Fruit fly (Drosophila melanogaster) whole organism, pupa: ENCODE results near the gene CG43897.
A peak's percentile ranks its signal among the peaks of the same experiment; 100 is the strongest.

ENCODE experiments used
- CG10348 ChIP-seq: fragments of 200-800 bp; sonication (Bioruptor generic); IDR thresholded peaks from 2 replicates; pipeline ENCODE4 v1.3.6; 2022; ENCODE audit warnings: missing biosample characterization, missing genetic modification characterization
- CG12605 ChIP-seq: fragments of 200-800 bp; sonication (Bioruptor generic); IDR thresholded peaks from 2 replicates; pipeline ENCODE4 v1.3.6; 2022; ENCODE audit warnings: missing biosample characterization, missing genetic modification characterization
- CG13204 ChIP-seq: fragments of 200-800 bp; sonication (Bioruptor generic); optimal IDR thresholded peaks from 2 replicates; lab custom pipeline; 2018; ENCODE audit warnings: missing biosample characterization, mild to moderate bottlenecking, missing genetic modification characterization, moderate library complexity
- CG14655 ChIP-seq: fragments of 200-800 bp; sonication (Bioruptor generic); optimal IDR thresholded peaks from 3 replicates; lab custom pipeline; 2017; ENCODE audit warnings: mild to moderate bottlenecking, missing biosample characterization, missing genetic modification reagents, missing genetic modification characterization
- CG15710 ChIP-seq: fragments of 200-800 bp; sonication (Bioruptor generic); optimal IDR thresholded peaks from 2 replicates; lab custom pipeline; 2018; ENCODE audit warnings: missing biosample characterization, mild to moderate bottlenecking, missing genetic modification characterization, moderate library complexity
- CG17806 ChIP-seq: fragments of 200-800 bp; sonication (Bioruptor generic); optimal IDR thresholded peaks from 2 replicates; lab custom pipeline; 2018; ENCODE audit warnings: missing biosample characterization, mild to moderate bottlenecking, missing genetic modification characterization, moderate library complexity
- CG32121 ChIP-seq: fragments of 200-800 bp; sonication (Bioruptor generic); IDR thresholded peaks from 2 replicates; pipeline ENCODE4 v1.3.6; 2022; ENCODE audit warnings: missing biosample characterization, missing genetic modification characterization
- CG34367 ChIP-seq: fragments of 200-800 bp; sonication (Bioruptor generic); optimal IDR thresholded peaks from 2 replicates; lab custom pipeline; 2018; ENCODE audit warnings: missing biosample characterization, mild to moderate bottlenecking, missing genetic modification characterization
- CG4496 ChIP-seq: fragments of 200-800 bp; sonication (Bioruptor generic); IDR thresholded peaks from 3 replicates; pipeline ENCODE4 v1.3.6; 2022; ENCODE audit warnings: missing biosample characterization, missing genetic modification characterization
- CG8159 ChIP-seq: fragments of 200-800 bp; sonication (Bioruptor generic); optimal IDR thresholded peaks from 3 replicates; lab custom pipeline; 2018; ENCODE audit warnings: missing biosample characterization, mild to moderate bottlenecking, missing genetic modification characterization, moderate library complexity
- CG8301 ChIP-seq: fragments of 200-800 bp; sonication (Bioruptor generic); optimal IDR thresholded peaks from 2 replicates; lab custom pipeline; 2018; ENCODE audit warnings: missing biosample characterization, mild to moderate bottlenecking, missing genetic modification characterization
- CG9948 ChIP-seq: fragments of 200-800 bp; sonication (Bioruptor generic); optimal IDR thresholded peaks from 2 replicates; lab custom pipeline; 2018; ENCODE audit warnings: missing biosample characterization, mild to moderate bottlenecking, missing genetic modification characterization, moderate library complexity
- D1 ChIP-seq: fragments of 200-800 bp; sonication (Bioruptor generic); optimal IDR thresholded peaks from 2 replicates; lab custom pipeline; 2018; ENCODE audit warnings: missing biosample characterization, mild to moderate bottlenecking, missing genetic modification characterization, moderate library complexity
- EcR ChIP-seq: fragments of 200-800 bp; sonication (Bioruptor generic); optimal IDR thresholded peaks from 3 replicates; lab custom pipeline; 2019; ENCODE audit warnings: missing biosample characterization, missing genetic modification characterization, mild to moderate bottlenecking, moderate library complexity, missing genetic modification reagents
- Ets98B ChIP-seq: fragments of 200-800 bp; sonication (Bioruptor generic); IDR thresholded peaks from 2 replicates; pipeline ENCODE4 v1.3.6; 2022; ENCODE audit warnings: missing biosample characterization, missing genetic modification characterization
- Pif1A ChIP-seq: fragments of 200-800 bp; sonication (Bioruptor generic); optimal IDR thresholded peaks from 3 replicates; lab custom pipeline; 2016; ENCODE audit warnings: missing biosample characterization, missing genetic modification characterization
- Pif1B ChIP-seq: fragments of 200-800 bp; sonication (Bioruptor generic); optimal IDR thresholded peaks from 3 replicates; lab custom pipeline; 2016; ENCODE audit warnings: missing biosample characterization, missing genetic modification characterization
- Snoo ChIP-seq: fragments of 200-800 bp; sonication (Bioruptor generic); optimal IDR thresholded peaks from 3 replicates; lab custom pipeline; 2017; ENCODE audit warnings: missing biosample characterization, mild to moderate bottlenecking, missing genetic modification characterization, inconsistent platforms
- fd96Ca ChIP-seq: fragments of 200-800 bp; sonication (Bioruptor generic); IDR thresholded peaks from 3 replicates; pipeline ENCODE4 v1.3.6; 2022; ENCODE audit warnings: missing biosample characterization, missing genetic modification characterization
- gl ChIP-seq: fragments of 200-800 bp; sonication (Bioruptor generic); optimal IDR thresholded peaks from 2 replicates; lab custom pipeline; 2018; ENCODE audit warnings: missing biosample characterization, mild to moderate bottlenecking, missing genetic modification characterization
- rn ChIP-seq: fragments of 200-800 bp; sonication (Bioruptor generic); IDR thresholded peaks from 2 replicates; pipeline ENCODE4 v1.3.6; 2022; ENCODE audit warnings: missing biosample characterization, missing genetic modification characterization

The CG43897 gene

DNA sequence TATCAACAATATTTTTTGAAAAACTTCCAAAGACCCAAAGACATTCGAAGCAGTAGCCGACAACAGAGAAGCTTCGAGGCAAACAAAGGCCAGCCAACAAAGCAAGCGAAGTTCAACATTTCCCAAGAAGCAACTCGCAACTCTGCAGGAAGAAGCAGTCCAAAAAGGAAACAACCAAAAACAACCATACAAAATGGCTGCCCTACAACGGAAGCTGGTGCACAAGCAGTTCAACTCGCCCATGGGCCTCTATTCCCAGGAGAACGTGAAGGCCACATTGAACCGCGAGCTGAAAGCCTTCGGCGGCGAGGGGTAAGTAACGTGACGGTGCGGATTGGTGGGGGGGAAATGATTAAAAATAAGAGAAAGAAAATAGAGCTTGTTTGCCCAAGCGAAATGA is 6.6 kb downstream of the CG43897 start:
- TF ChIP-seq EcR (GFP tag; lab: Kevin White, UChicago) (no peak), CG17806 (tag; lab: Kevin White, UChicago) (no peak), D1 (tag; lab: Kevin White, UChicago) (no peak), CG8159 (tag; lab: Kevin White, UChicago) (no peak)

DNA sequence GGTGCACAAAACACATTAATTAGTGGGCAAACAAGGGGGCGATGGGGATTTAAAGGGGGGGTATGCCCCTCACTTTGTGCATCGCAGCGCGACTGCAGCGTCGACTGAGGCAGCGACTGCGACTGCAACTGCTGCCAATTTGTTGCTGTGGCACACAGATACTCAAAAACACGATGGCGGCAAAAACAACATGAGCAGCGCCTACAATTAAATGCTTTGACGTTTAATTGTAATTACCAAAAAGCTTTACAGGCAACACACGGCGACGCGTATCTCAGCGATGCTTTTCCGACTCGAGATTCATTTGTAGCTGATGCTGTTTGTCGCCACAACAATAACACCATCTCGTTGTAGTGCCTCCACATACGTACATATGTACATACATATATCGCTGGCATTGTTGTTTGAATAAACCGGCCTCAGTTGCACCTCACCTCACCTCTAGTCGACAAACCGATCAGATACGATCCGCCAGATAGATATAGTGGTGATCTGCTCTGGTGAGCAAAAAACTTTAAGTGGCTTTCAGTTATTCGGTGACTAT is 7.6 kb downstream of the CG43897 start:
- TF ChIP-seq CG32121 (GFP tag; lab: Robert Waterston, UW) (peak; percentile 73; the same call in 1 of the 2 replicates), Ets98B (peak; percentile 63; the same call in 1 of the 2 replicates), rn (GFP tag; lab: Robert Waterston, UW) (no peak), CG13204 (GFP tag; lab: Kevin White, UChicago) (no peak), fd96Ca (GFP tag; lab: Robert Waterston, UW) (peak; percentile 79), CG15710 (tag; lab: Kevin White, UChicago) (no peak), CG10348 (GFP tag; lab: Robert Waterston, UW) (no peak)

DNA sequence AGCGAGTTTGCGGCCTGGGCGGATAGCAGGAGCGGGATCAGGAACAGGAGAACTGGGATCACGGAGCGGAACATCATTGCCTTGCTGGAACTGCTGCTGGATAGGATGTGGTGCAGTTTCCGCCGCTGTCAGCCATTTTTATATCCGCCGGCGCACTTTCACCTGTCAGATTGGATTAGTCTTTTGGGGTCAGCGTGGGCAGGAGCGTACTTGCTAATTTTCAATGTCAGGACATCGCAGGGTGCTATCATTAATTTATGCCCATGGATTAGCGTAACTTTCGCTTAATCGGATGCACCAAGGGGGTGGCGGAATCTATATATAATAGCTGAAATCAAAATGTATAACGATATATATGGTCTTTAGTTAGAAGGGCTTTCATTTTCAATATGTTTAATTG is 10.2 kb downstream of the CG43897 start, which contains the start of gene Ilp5:
TSS of gene Ilp5 (minus strand) at position 101 of the 400 bp plus-strand sequence.
- TF ChIP-seq CG9948 (no peak), rn (GFP tag; lab: Robert Waterston, UW) (no peak), CG8159 (tag; lab: Kevin White, UChicago) (no peak), EcR (GFP tag; lab: Kevin White, UChicago) (no peak), CG13204 (GFP tag; lab: Kevin White, UChicago) (no peak), CG14655 (no peak), gl (tag; lab: Kevin White, UChicago) (no peak), fd96Ca (GFP tag; lab: Robert Waterston, UW) (no peak), CG34367 (tag; lab: Kevin White, UChicago) (no peak), Ets98B (no peak), CG32121 (GFP tag; lab: Robert Waterston, UW) (no peak), CG4496 (GFP tag; lab: Robert Waterston, UW) (no peak), CG15710 (tag; lab: Kevin White, UChicago) (no peak), CG17806 (tag; lab: Kevin White, UChicago) (no peak)

DNA sequence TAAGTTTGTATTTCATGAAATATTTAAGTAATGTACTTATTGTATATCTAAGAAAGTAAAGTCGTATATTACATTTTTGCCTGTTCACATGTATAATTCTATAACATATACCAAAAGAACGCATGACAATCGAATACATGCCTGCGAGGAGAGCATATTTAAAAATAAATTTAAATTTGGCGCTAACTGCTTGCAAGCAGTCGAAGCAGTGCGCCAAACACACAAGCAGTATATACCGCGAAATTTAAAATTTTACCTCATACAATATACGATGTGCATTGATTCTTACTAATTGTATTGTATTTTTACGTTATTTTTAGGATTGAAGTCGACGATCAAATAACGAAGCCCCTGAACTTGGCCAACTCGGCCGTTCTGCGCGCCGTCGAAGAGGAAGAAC is 10.6 kb downstream of the CG43897 start:
- no peak for TF ChIP-seq CG12605 (GFP tag; lab: Robert Waterston, UW)
- TF ChIP-seq EcR (GFP tag; lab: Kevin White, UChicago): no peak
- TF ChIP-seq CG17806 (tag; lab: Kevin White, UChicago): no peak
- TF ChIP-seq CG34367 (tag; lab: Kevin White, UChicago): no peak
- TF ChIP-seq Pif1A (GFP tag; lab: Kevin White, UChicago): no peak
- no peak for TF ChIP-seq CG8159 (tag; lab: Kevin White, UChicago)
- TF ChIP-seq CG10348 (GFP tag; lab: Robert Waterston, UW): no peak
- TF ChIP-seq CG8301: no peak
- TF ChIP-seq CG15710 (tag; lab: Kevin White, UChicago): no peak
- TF ChIP-seq Ets98B: no peak
- no peak for TF ChIP-seq gl (tag; lab: Kevin White, UChicago)

DNA sequence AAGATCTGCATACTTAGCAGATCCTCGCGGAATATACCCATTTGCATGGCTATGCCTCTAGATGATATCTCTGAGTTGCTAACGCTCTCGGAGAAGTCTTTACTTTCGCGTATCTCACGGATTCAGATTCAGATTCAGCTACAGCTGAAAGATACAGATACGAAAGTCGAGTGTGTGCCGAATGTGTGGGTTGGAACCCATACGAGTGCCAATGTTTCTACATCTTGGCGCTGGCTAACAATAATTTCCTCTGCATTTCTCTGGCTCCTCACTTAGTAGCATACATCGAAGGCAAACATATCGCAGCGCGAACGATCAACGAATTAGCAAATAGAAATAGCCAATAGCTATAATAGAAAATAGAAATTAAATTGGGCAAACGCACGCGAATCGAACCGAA is 15.5 kb downstream of the CG43897 start:
- TF ChIP-seq D1 (tag; lab: Kevin White, UChicago): no peak
- TF ChIP-seq Ets98B: no peak
- TF ChIP-seq Snoo (tag; lab: Kevin White, UChicago): no peak
- TF ChIP-seq CG15710 (tag; lab: Kevin White, UChicago): no peak
- TF ChIP-seq Pif1B (GFP tag; lab: Kevin White, UChicago): no peak
- TF ChIP-seq CG4496 (GFP tag; lab: Robert Waterston, UW): no peak
- TF ChIP-seq CG10348 (GFP tag; lab: Robert Waterston, UW): no peak
- no peak for TF ChIP-seq CG8301

DNA sequence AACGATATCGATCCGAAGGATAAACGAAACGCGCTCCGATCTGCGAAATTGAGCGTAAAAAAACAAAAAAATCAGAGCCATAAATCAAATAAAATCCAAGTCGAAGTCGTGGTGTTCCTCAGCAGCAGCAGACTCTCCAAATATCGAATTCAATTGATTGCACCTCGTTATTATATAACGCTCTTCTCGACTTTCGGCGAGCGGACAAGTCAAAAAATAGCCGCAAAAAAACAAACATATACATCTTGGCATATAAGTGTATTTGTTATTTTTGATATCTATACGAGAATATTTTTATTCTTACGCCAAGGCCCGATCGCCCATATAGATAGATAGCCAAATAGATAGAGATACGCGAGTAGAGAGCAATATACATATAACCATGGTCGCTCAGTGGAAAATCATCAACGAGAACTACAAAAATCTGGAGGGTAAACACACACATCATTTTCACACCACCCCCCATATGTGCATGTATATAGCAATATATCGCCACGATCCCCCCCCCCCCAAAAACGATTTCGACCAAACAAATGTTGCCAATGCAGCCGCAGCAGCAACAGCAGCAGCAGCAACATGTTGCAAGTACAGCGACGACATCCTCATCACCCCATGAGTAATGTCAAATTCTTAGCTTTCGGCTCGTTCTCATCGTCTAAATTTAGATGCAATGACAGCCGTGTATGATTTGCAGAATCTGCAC is 16.1 kb downstream of the CG43897 start:
- TF ChIP-seq CG15710 (tag; lab: Kevin White, UChicago) (no peak), CG4496 (GFP tag; lab: Robert Waterston, UW) (no peak), CG10348 (GFP tag; lab: Robert Waterston, UW) (no peak), CG13204 (GFP tag; lab: Kevin White, UChicago) (no peak), Ets98B (no peak), gl (tag; lab: Kevin White, UChicago) (no peak), CG14655 (no peak), CG34367 (tag; lab: Kevin White, UChicago) (no peak), CG8301 (no peak), Pif1B (GFP tag; lab: Kevin White, UChicago) (no peak), Pif1A (GFP tag; lab: Kevin White, UChicago) (no peak), rn (GFP tag; lab: Robert Waterston, UW) (no peak), EcR (GFP tag; lab: Kevin White, UChicago) (no peak)
